Worm (Caenorhabditis elegans): ENCODE measurements around the gene nol-10.

DNA sequence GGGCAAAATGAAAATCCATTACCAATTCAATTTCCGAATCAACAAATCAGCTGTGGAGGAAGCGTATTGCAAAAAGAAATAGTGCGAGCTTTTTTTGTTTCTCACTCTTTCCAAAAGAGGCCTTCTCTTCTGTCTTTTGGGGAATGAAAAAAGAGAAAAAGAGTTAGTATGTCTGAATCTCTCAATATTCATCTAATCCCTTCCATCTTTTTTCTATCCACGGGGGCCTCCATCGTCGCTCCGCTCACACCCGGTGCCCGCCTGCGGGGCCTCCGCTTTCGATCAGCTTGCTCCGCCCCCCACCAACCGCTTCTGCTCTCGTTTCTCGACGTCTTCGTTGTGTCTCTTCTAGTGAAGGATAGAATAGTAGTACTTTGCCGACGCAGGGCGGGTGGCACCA lies 38.9 kb downstream of the nol-10 start:
- no peak for TF ChIP-seq ztf-11 (tag; optimal IDR thresholded peaks at IDR 0.05)
- no peak for TF ChIP-seq bed-3 (GFP tag; optimal IDR thresholded peaks at IDR 0.05)
- no peak for TF ChIP-seq mep-1 (tag; optimal IDR thresholded peaks at IDR 0.05)
- no peak for TF ChIP-seq snpc-4 (tag; optimal IDR thresholded peaks at IDR 0.05)

All from whole organism, mixed stage, embryonic.